Fruit fly (Drosophila melanogaster): Measurements from ENCODE around the gene CG12011.

CG12011 gene

DNA sequence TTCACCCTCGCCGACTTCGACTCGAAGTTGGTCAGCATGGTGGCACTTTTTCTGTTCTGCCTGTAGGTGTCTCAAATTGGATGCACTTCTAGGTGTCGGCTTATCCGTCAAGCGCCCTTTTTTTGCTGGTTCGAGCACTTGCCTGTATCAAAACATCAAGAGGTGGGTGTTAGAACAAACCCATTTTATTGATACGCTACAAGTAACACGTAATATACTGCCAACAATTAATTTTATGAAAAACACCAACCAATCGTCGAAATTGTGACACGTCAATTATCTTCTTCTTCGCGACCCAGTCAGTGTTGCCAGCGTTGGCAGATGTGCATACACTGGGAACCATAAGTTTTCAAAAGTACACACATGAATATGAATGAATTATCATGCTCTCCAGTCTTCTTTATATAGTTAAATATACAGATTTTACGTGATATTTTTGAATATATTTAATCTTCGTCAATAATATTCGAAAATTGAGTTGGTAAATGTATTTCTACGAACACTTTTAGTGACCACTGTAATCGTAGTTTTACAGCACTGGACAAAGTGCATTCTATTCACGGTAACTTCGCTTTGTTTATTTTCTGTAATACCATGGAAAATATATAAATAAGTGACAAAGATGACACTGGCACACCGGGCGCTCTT lies 49.4 kb upstream of the CG12011 start, which contains the start of the genes alphaCOP and CG13919 (continued):
- TF ChIP-seq CG30403 (GFP tag; optimal IDR thresholded peaks at IDR 0.05) (peak; percentile 98), HmgD (GFP tag; optimal IDR thresholded peaks at IDR 0.05) (peak; percentile 70), CG18599 (GFP tag; optimal IDR thresholded peaks at IDR 0.05) (peak; percentile 93), Gug (GFP tag; IDR thresholded peaks at IDR 0.05) (peak; percentile 90), Hmr (GFP tag; optimal IDR thresholded peaks at IDR 0.05) (peak; percentile 96), TFAM (GFP tag; optimal IDR thresholded peaks at IDR 0.05) (peak; percentile 75), vfl (GFP tag; optimal IDR thresholded peaks at IDR 0.05) (peak; percentile 94), CG10321 (GFP tag; IDR thresholded peaks at IDR 0.05) (peak; percentile 83), Nf-YC (tag; optimal IDR thresholded peaks at IDR 0.05) (peak; percentile 85), CG42726 (GFP tag; IDR thresholded peaks at IDR 0.05; ENCODE audit: partially characterized antibody) (no peak), CG17612 (GFP tag; IDR thresholded peaks at IDR 0.05) (peak; percentile 96), CG12155 (GFP tag; optimal IDR thresholded peaks at IDR 0.05) (peak; percentile 96), CG12769 (tag; optimal IDR thresholded peaks at IDR 0.05) (no peak), her (GFP tag; optimal IDR thresholded peaks at IDR 0.05) (peak; percentile 69), br (optimal IDR thresholded peaks at IDR 0.05) (no peak), CTCF (GFP tag; optimal IDR thresholded peaks at IDR 0.05) (peak; percentile 35), tup (GFP tag; optimal IDR thresholded peaks at IDR 0.05) (peak; percentile 88), YL-1 (GFP tag; optimal IDR thresholded peaks at IDR 0.05) (peak; percentile 98), Sry-δ (GFP tag; optimal IDR thresholded peaks at IDR 0.05) (peak; percentile 54), p53 (GFP tag; optimal IDR thresholded peaks at IDR 0.05) (peak; percentile 60), Xbp1 (GFP tag; optimal IDR thresholded peaks at IDR 0.05) (peak; percentile 99), Bdp1 (GFP tag; optimal IDR thresholded peaks at IDR 0.05) (peak; percentile 88), slp2 (GFP tag; optimal IDR thresholded peaks at IDR 0.05) (peak; percentile 87), Deaf1 (tag; optimal IDR thresholded peaks at IDR 0.05) (peak; percentile 77), Opbp (GFP tag; IDR thresholded peaks at IDR 0.05; ENCODE audit: partially characterized antibody) (no peak), CG1233 (GFP tag; optimal IDR thresholded peaks at IDR 0.05) (peak; percentile 95), NK7.1 (GFP tag; optimal IDR thresholded peaks at IDR 0.05) (peak; percentile 91), CG7372 (GFP tag; IDR thresholded peaks at IDR 0.05) (peak; percentile 97), gsb-n (tag; optimal IDR thresholded peaks at IDR 0.05) (peak; percentile 97), CG12744 (GFP tag; optimal IDR thresholded peaks at IDR 0.05) (peak; percentile 91), CG33557 (GFP tag; optimal IDR thresholded peaks at IDR 0.05) (peak; percentile 95), chm (GFP tag; IDR thresholded peaks at IDR 0.05) (peak; percentile 98), CG3281 (GFP tag; optimal IDR thresholded peaks at IDR 0.05) (peak; percentile 91), CG32532 (GFP tag; IDR thresholded peaks at IDR 0.05) (peak; percentile 97), HLH54F (GFP tag; optimal IDR thresholded peaks at IDR 0.05) (peak; percentile 93), CG2678 (tag; optimal IDR thresholded peaks at IDR 0.05) (peak; percentile 97), CG2875 (GFP tag; optimal IDR thresholded peaks at IDR 0.05) (peak; percentile 89), Mad (GFP tag; optimal IDR thresholded peaks at IDR 0.05) (peak; percentile 95), cato (GFP tag; optimal IDR thresholded peaks at IDR 0.05; ENCODE audit: borderline replicate concordance) (peak; percentile 94), CG12391 (tag; optimal IDR thresholded peaks at IDR 0.05) (peak; percentile 98), Vsx1 (GFP tag; optimal IDR thresholded peaks at IDR 0.05) (peak; percentile 87), mld (GFP tag; IDR thresholded peaks at IDR 0.05; ENCODE audit: partially characterized antibody) (no peak), GATAe (GFP tag; conservative IDR thresholded peaks at IDR 0.05) (peak; percentile 94), onecut (GFP tag; IDR thresholded peaks at IDR 0.05) (peak; percentile 82; the same call in 1 of the 2 replicates), CG11398 (GFP tag; optimal IDR thresholded peaks at IDR 0.05) (peak; percentile 81), grn (GFP tag; optimal IDR thresholded peaks at IDR 0.05) (peak; percentile 85), hth (optimal IDR thresholded peaks at IDR 0.05) (no peak), toy (GFP tag; IDR thresholded peaks at IDR 0.05) (peak; percentile 92), Fer3 (tag; optimal IDR thresholded peaks at IDR 0.05) (peak; percentile 96), pros (GFP tag; optimal IDR thresholded peaks at IDR 0.05) (peak; percentile 27), z (GFP tag; IDR thresholded peaks at IDR 0.05) (no peak)
